Fruit fly (Drosophila melanogaster) whole organism, embryonic: ENCODE results near the gene Snx21.
A peak's percentile ranks its signal among the peaks of the same experiment; 100 is the strongest.

ENCODE experiments used
- Adf1 ChIP-seq: fragments of 200-800 bp; sonication (Bioruptor generic); IDR thresholded peaks from 2 replicates; pipeline ENCODE4 v1.3.6; 2022; ENCODE audit warnings: missing biosample characterization, missing genetic modification characterization
- C15 ChIP-seq: fragments of 200-800 bp; sonication (Bioruptor generic); IDR thresholded peaks from 3 replicates; pipeline ENCODE4 v1.3.6; 2022; ENCODE audit warnings: missing biosample characterization, missing genetic modification characterization
- CG10209 ChIP-seq: fragments of 200-800 bp; sonication (Bioruptor generic); optimal IDR thresholded peaks from 3 replicates; lab custom pipeline; 2017; ENCODE audit warnings: missing biosample characterization, mild to moderate bottlenecking, missing genetic modification characterization, missing genetic modification reagents
- CG10267 ChIP-seq: fragments of 200-800 bp; sonication (Bioruptor generic); optimal IDR thresholded peaks from 2 replicates; lab custom pipeline; 2018; ENCODE audit warnings: missing biosample characterization, mild to moderate bottlenecking, missing genetic modification characterization, moderate library complexity
- CG11093 ChIP-seq: fragments of 200-800 bp; sonication (Bioruptor generic); IDR thresholded peaks from 3 replicates; pipeline ENCODE4 v1.3.6; 2022; ENCODE audit warnings: missing biosample characterization, missing genetic modification characterization
- CG12219 ChIP-seq: fragments of 200-800 bp; sonication (Bioruptor generic); optimal IDR thresholded peaks from 3 replicates; lab custom pipeline; 2018; ENCODE audit warnings: missing biosample characterization, mild to moderate bottlenecking, missing genetic modification characterization
- CG12299 ChIP-seq: fragments of 200-800 bp; sonication (Bioruptor generic); optimal IDR thresholded peaks from 2 replicates; lab custom pipeline; 2018; ENCODE audit warnings: missing biosample characterization, mild to moderate bottlenecking, missing genetic modification characterization
- CG13624 ChIP-seq: fragments of 200-800 bp; sonication (Bioruptor generic); optimal IDR thresholded peaks from 2 replicates; lab custom pipeline; 2016; ENCODE audit warnings: missing biosample characterization, missing genetic modification characterization
- CG15514 ChIP-seq: fragments of 200-800 bp; sonication (Bioruptor generic); optimal IDR thresholded peaks from 3 replicates; lab custom pipeline; 2017; ENCODE audit warnings: missing biosample characterization, missing genetic modification characterization, mild to moderate bottlenecking, moderate library complexity, missing genetic modification reagents
- CG17361 ChIP-seq: fragments of 200-800 bp; sonication (Bioruptor generic); IDR thresholded peaks from 3 replicates; pipeline ENCODE4 v1.3.6; 2022; ENCODE audit warnings: missing biosample characterization, missing genetic modification characterization
- CG17829 ChIP-seq: fragments of 200-800 bp; optimal IDR thresholded peaks from 2 replicates; lab custom pipeline; 2019; ENCODE audit warnings: missing biosample characterization, mild to moderate bottlenecking, missing genetic modification characterization, moderate library complexity
- CG18619 ChIP-seq: fragments of 200-800 bp; sonication (Bioruptor generic); optimal IDR thresholded peaks from 3 replicates; lab custom pipeline; 2017; ENCODE audit warnings: missing biosample characterization, mild to moderate bottlenecking, missing genetic modification characterization
- CG2199 ChIP-seq: fragments of 200-800 bp; sonication (Bioruptor generic); IDR thresholded peaks from 3 replicates; pipeline ENCODE4 v1.3.6; 2022; ENCODE audit warnings: missing biosample characterization, missing genetic modification characterization
- CG31365 ChIP-seq: fragments of 200-800 bp; sonication (Bioruptor generic); optimal IDR thresholded peaks from 2 replicates; lab custom pipeline; 2018; ENCODE audit warnings: missing biosample characterization, mild to moderate bottlenecking, missing genetic modification characterization
- CG32532 ChIP-seq: fragments of 200-800 bp; sonication (Bioruptor generic); IDR thresholded peaks from 2 replicates; pipeline ENCODE4 v1.3.6; 2022; ENCODE audit warnings: missing biosample characterization, missing genetic modification characterization
- CG6654 ChIP-seq: fragments of 200-800 bp; sonication (Bioruptor generic); optimal IDR thresholded peaks from 2 replicates; lab custom pipeline; 2017; ENCODE audit warnings: missing biosample characterization, mild to moderate bottlenecking, missing genetic modification characterization
- CG7271 ChIP-seq: fragments of 200-800 bp; sonication (Bioruptor generic); optimal IDR thresholded peaks from 2 replicates; lab custom pipeline; 2018; ENCODE audit warnings: missing biosample characterization, mild to moderate bottlenecking, missing genetic modification characterization, moderate library complexity
- CG7556 ChIP-seq: fragments of 200-800 bp; sonication (Bioruptor generic); optimal IDR thresholded peaks from 2 replicates; lab custom pipeline; 2017; ENCODE audit warnings: missing biosample characterization, mild to moderate bottlenecking, missing genetic modification characterization
- CG9437 ChIP-seq: fragments of 200-800 bp; sonication (Bioruptor generic); optimal IDR thresholded peaks from 2 replicates; lab custom pipeline; 2018; ENCODE audit warnings: missing biosample characterization, mild to moderate bottlenecking, missing genetic modification characterization
- CG9876 ChIP-seq: fragments of 200-800 bp; sonication (Bioruptor generic); optimal IDR thresholded peaks from 2 replicates; lab custom pipeline; 2016; ENCODE audit warnings: missing biosample characterization, missing genetic modification characterization
- Dad ChIP-seq: fragments of 200-800 bp; sonication (Bioruptor generic); optimal IDR thresholded peaks from 3 replicates; lab custom pipeline; 2016; ENCODE audit warnings: missing biosample characterization, missing genetic modification characterization
- Doc2 ChIP-seq: fragments of 200-800 bp; sonication (Bioruptor generic); IDR thresholded peaks from 2 replicates; pipeline ENCODE4 v1.3.6; 2022; ENCODE audit warnings: missing biosample characterization, missing genetic modification characterization
- Dp ChIP-seq: fragments of 200-800 bp; sonication (Bioruptor generic); optimal IDR thresholded peaks from 2 replicates; lab custom pipeline; 2018; ENCODE audit warnings: missing biosample characterization, mild to moderate bottlenecking, missing genetic modification characterization, moderate library complexity
- Dref ChIP-seq: fragments of 200-800 bp; sonication (Bioruptor generic); IDR thresholded peaks from 2 replicates; pipeline ENCODE4 v1.3.6; 2022; ENCODE audit warnings: missing biosample characterization, missing genetic modification characterization
- Mad ChIP-seq: fragments of 200-800 bp; sonication (Bioruptor generic); optimal IDR thresholded peaks from 2 replicates; lab custom pipeline; 2016; ENCODE audit warnings: missing biosample characterization, missing genetic modification characterization
- Meics ChIP-seq: fragments of 200-800 bp; sonication (Bioruptor generic); optimal IDR thresholded peaks from 2 replicates; lab custom pipeline; 2017; ENCODE audit warnings: missing biosample characterization, mild to moderate bottlenecking, missing genetic modification characterization
- Mes4 ChIP-seq: fragments of 200-800 bp; sonication (Bioruptor generic); optimal IDR thresholded peaks from 2 replicates; lab custom pipeline; 2016; ENCODE audit warnings: missing biosample characterization, missing genetic modification characterization
- Mrtf ChIP-seq: fragments of 200-800 bp; sonication (Bioruptor generic); IDR thresholded peaks from 3 replicates; pipeline ENCODE4 v1.3.6; 2022; ENCODE audit warnings: missing biosample characterization, missing genetic modification characterization
- NC2α ChIP-seq: fragments of 200-800 bp; sonication (Bioruptor generic); optimal IDR thresholded peaks from 2 replicates; lab custom pipeline; 2016; ENCODE audit warnings: missing biosample characterization, missing genetic modification characterization
- Poxn ChIP-seq: fragments of 200-800 bp; sonication (Bioruptor generic); IDR thresholded peaks from 2 replicates; pipeline ENCODE4 v1.3.6; 2022; ENCODE audit warnings: missing biosample characterization, missing genetic modification characterization
- Sox100B ChIP-seq: fragments of 200-800 bp; sonication (Bioruptor generic); optimal IDR thresholded peaks from 3 replicates; lab custom pipeline; 2018; ENCODE audit warnings: missing biosample characterization, mild to moderate bottlenecking, missing genetic modification characterization
- ci ChIP-seq: fragments of 200-800 bp; sonication (Bioruptor generic); IDR thresholded peaks from 3 replicates; pipeline ENCODE4 v1.3.6; 2022; ENCODE audit warnings: missing biosample characterization, missing genetic modification characterization
- croc ChIP-seq: fragments of 200-800 bp; sonication (Bioruptor generic); conservative IDR thresholded peaks from 3 replicates; pipeline ENCODE4 v1.3.6; 2022; ENCODE audit warnings: missing biosample characterization, missing genetic modification characterization
- crol ChIP-seq: fragments of 200-800 bp; sonication (Bioruptor generic); IDR thresholded peaks from 2 replicates; pipeline ENCODE4 v1.3.6; 2022; ENCODE audit warnings: missing biosample characterization, missing genetic modification characterization
- danr ChIP-seq: fragments of 200-800 bp; sonication (Bioruptor generic); IDR thresholded peaks from 2 replicates; pipeline ENCODE4 v1.3.6; 2022; ENCODE audit warnings: missing biosample characterization, missing genetic modification characterization
- dati ChIP-seq: fragments of 200-800 bp; sonication (Bioruptor generic); IDR thresholded peaks from 2 replicates; pipeline ENCODE4 v1.3.6; 2022; ENCODE audit warnings: missing biosample characterization, missing genetic modification characterization
- dmrt11E ChIP-seq: fragments of 200-800 bp; sonication (Bioruptor generic); optimal IDR thresholded peaks from 3 replicates; lab custom pipeline; 2018; ENCODE audit warnings: missing biosample characterization, mild to moderate bottlenecking, missing genetic modification characterization, moderate library complexity
- fu2 ChIP-seq: fragments of 200-800 bp; sonication (Bioruptor generic); optimal IDR thresholded peaks from 2 replicates; lab custom pipeline; 2016; ENCODE audit warnings: missing biosample characterization, missing genetic modification characterization
- gsb-n ChIP-seq: fragments of 200-800 bp; sonication (Bioruptor generic); optimal IDR thresholded peaks from 3 replicates; lab custom pipeline; 2018; ENCODE audit warnings: missing biosample characterization, mild to moderate bottlenecking, missing genetic modification characterization
- kah ChIP-seq: fragments of 200-800 bp; sonication (Bioruptor generic); optimal IDR thresholded peaks from 2 replicates; lab custom pipeline; 2018; ENCODE audit warnings: missing biosample characterization, mild to moderate bottlenecking, missing genetic modification characterization
- kni ChIP-seq: fragments of 200-800 bp; sonication (Bioruptor generic); optimal IDR thresholded peaks from 3 replicates; lab custom pipeline; 2017; ENCODE audit warnings: mild to moderate bottlenecking, missing biosample characterization, missing genetic modification reagents, missing genetic modification characterization
- knrl ChIP-seq: fragments of 200-800 bp; sonication (Bioruptor generic); IDR thresholded peaks from 3 replicates; pipeline ENCODE4 v1.3.6; 2022; ENCODE audit warnings: missing biosample characterization, missing genetic modification characterization; ENCODE audit not compliant: partially characterized antibody
- lab ChIP-seq: fragments of 200-800 bp; sonication (Bioruptor generic); optimal IDR thresholded peaks from 3 replicates; lab custom pipeline; 2017; ENCODE audit warnings: missing biosample characterization, missing genetic modification characterization, mild to moderate bottlenecking, moderate library complexity, missing genetic modification reagents
- mirr ChIP-seq: fragments of 200-800 bp; sonication (Bioruptor generic); optimal IDR thresholded peaks from 3 replicates; lab custom pipeline; 2018; ENCODE audit warnings: missing biosample characterization, mild to moderate bottlenecking, missing genetic modification characterization
- pho ChIP-seq: fragments of 200-800 bp; sonication (Bioruptor generic); optimal IDR thresholded peaks from 2 replicates; lab custom pipeline; 2016; ENCODE audit warnings: missing biosample characterization, missing genetic modification characterization
- slou ChIP-seq: fragments of 200-800 bp; sonication (Bioruptor generic); optimal IDR thresholded peaks from 3 replicates; lab custom pipeline; 2016; ENCODE audit warnings: missing biosample characterization, missing genetic modification characterization
- sna ChIP-seq: fragments of 200-800 bp; sonication (Bioruptor generic); IDR thresholded peaks from 2 replicates; pipeline ENCODE4 v1.3.6; 2022; ENCODE audit warnings: missing biosample characterization, missing genetic modification characterization; ENCODE audit not compliant: partially characterized antibody
- sr ChIP-seq: fragments of 200-800 bp; sonication (Bioruptor generic); IDR thresholded peaks from 3 replicates; pipeline ENCODE4 v1.3.6; 2022; ENCODE audit warnings: missing biosample characterization, missing genetic modification characterization
- sug ChIP-seq: fragments of 200-800 bp; optimal IDR thresholded peaks from 2 replicates; lab custom pipeline; 2019; ENCODE audit warnings: missing biosample characterization, mild to moderate bottlenecking, missing genetic modification characterization, moderate library complexity
- ttk ChIP-seq: fragments of 200-800 bp; sonication (Bioruptor generic); IDR thresholded peaks from 2 replicates; pipeline ENCODE4 v2.1.2; 2022; ENCODE audit warnings: missing biosample characterization, missing genetic modification characterization
- tup ChIP-seq: fragments of 200-800 bp; sonication (Bioruptor generic); optimal IDR thresholded peaks from 2 replicates; lab custom pipeline; 2016; ENCODE audit warnings: missing biosample characterization, mild to moderate bottlenecking, missing genetic modification characterization, moderate library complexity
- tx ChIP-seq: fragments of 200-800 bp; sonication (Bioruptor generic); optimal IDR thresholded peaks from 2 replicates; lab custom pipeline; 2016; ENCODE audit warnings: missing biosample characterization, missing genetic modification characterization

Gene Snx21

DNA sequence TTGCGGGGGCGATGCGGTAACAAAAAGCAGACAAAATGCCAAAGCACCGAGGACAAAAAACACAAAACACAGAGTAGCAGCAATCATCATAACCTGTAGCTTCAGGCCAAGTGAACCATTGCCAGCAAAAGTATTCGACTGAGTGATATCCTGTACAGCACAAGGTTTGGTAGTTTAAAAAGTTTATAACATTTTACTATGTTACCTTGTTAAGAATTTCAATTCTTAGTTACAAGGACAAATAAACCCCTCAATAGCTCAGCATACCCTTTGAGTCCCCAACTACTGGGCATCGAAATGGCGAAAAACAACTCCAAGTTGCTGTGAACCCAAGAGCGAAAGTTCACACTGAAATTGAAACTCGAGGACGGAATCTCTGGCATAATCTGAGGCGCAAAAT, 42.4 kb downstream of the Snx21 start (continued):
- TF ChIP-seq CG6654 (GFP tag; lab: Kevin White, UChicago) = no peak
- TF ChIP-seq Meics (GFP tag; lab: Kevin White, UChicago) = peak; percentile 42
- no peak for TF ChIP-seq CG11093 (GFP tag; lab: Robert Waterston, UW)
- no peak for TF ChIP-seq Doc2 (GFP tag; lab: Robert Waterston, UW)
- no peak for TF ChIP-seq tup (GFP tag; lab: Kevin White, UChicago)
- TF ChIP-seq danr (GFP tag; lab: Robert Waterston, UW) = no peak
- TF ChIP-seq CG13624 (GFP tag; lab: Kevin White, UChicago) = peak; percentile 5
- TF ChIP-seq CG12299 (tag; lab: Kevin White, UChicago) = no peak
- no peak for TF ChIP-seq mirr (GFP tag; lab: Kevin White, UChicago)
- no peak for TF ChIP-seq CG2199 (GFP tag; lab: Robert Waterston, UW)
- 0 out of 3 replicates have a peak, but pooled peaks have one; percentile 24 for TF ChIP-seq Mrtf (GFP tag; lab: Robert Waterston, UW)
- TF ChIP-seq dmrt11E = no peak
- TF ChIP-seq Dp (GFP tag; lab: Kevin White, UChicago) = no peak
- no peak for TF ChIP-seq croc (GFP tag; lab: Robert Waterston, UW)
- TF ChIP-seq pho (GFP tag; lab: Kevin White, UChicago) = peak; percentile 13
- TF ChIP-seq Sox100B (GFP tag; lab: Kevin White, UChicago) = no peak
- no peak for TF ChIP-seq CG7271
- TF ChIP-seq kah = no peak
- TF ChIP-seq CG18619 (GFP tag; lab: Kevin White, UChicago) = no peak
- peak; percentile 60 for TF ChIP-seq lab (GFP tag; lab: Kevin White, UChicago)
- no peak for TF ChIP-seq tx (GFP tag; lab: Kevin White, UChicago)
- no peak for TF ChIP-seq CG9876 (GFP tag; lab: Kevin White, UChicago)
- no peak for TF ChIP-seq ci (GFP tag; lab: Robert Waterston, UW)
- TF ChIP-seq CG15514 = peak; percentile 15
- no peak for TF ChIP-seq CG17361 (GFP tag; lab: Robert Waterston, UW)
- no peak for TF ChIP-seq CG9437 (GFP tag; lab: Kevin White, UChicago)
- TF ChIP-seq CG12219 (GFP tag; lab: Kevin White, UChicago) = no peak
- TF ChIP-seq knrl (GFP tag; lab: Robert Waterston, UW) = no peak
- no peak for TF ChIP-seq Adf1 (GFP tag; lab: Robert Waterston, UW)
- TF ChIP-seq sug (tag; lab: Kevin White, UChicago) = no peak
- TF ChIP-seq CG32532 = peak; percentile 56
- no peak for TF ChIP-seq sr (GFP tag; lab: Robert Waterston, UW)
- no peak for TF ChIP-seq slou (GFP tag; lab: Kevin White, UChicago)
- TF ChIP-seq kni (GFP tag; lab: Kevin White, UChicago) = no peak
- TF ChIP-seq CG31365 (tag; lab: Kevin White, UChicago) = no peak
- no peak for TF ChIP-seq Mad (GFP tag; lab: Kevin White, UChicago)
- TF ChIP-seq Mes4 (GFP tag; lab: Kevin White, UChicago) = no peak
- no peak for TF ChIP-seq CG10267 (tag; lab: Kevin White, UChicago)
- no peak for TF ChIP-seq Dad (GFP tag; lab: Kevin White, UChicago)
- no peak for TF ChIP-seq gsb-n (tag; lab: Kevin White, UChicago)
- TF ChIP-seq dati (GFP tag; lab: Robert Waterston, UW) = no peak
- TF ChIP-seq sna (GFP tag; lab: Robert Waterston, UW) = no peak
- no peak for TF ChIP-seq Poxn
- peak; percentile 33; the same call in 1 of the 2 replicates for TF ChIP-seq ttk (GFP tag; lab: Robert Waterston, UW)
- no peak for TF ChIP-seq crol
- no peak for TF ChIP-seq NC2α
- TF ChIP-seq CG10209 (GFP tag; lab: Kevin White, UChicago) = no peak
- no peak for TF ChIP-seq Dref (GFP tag; lab: Robert Waterston, UW)
- TF ChIP-seq C15 (GFP tag; lab: Robert Waterston, UW) = no peak
- TF ChIP-seq fu2 (GFP tag; lab: Kevin White, UChicago) = no peak
- peak; percentile 11 for TF ChIP-seq CG7556 (GFP tag; lab: Kevin White, UChicago)
- no peak for TF ChIP-seq CG17829 (tag; lab: Kevin White, UChicago)
